Worm (Caenorhabditis elegans) whole organism, L4 larva: ENCODE results near the gene F57C7.4.

Experiments used
- ZK546.5 ChIP-seq, 2 experiments: sonication (generic microtip); optimal IDR thresholded peaks; 2 replicates each; lab custom pipeline; 2017; ENCODE audit warnings: missing biosample characterization in 2 of 2, missing genetic modification characterization in 2 of 2
- mxl-3 ChIP-seq: fragments of 200-800 bp; sonication (Bioruptor generic); optimal IDR thresholded peaks from 2 replicates; lab custom pipeline; 2018; ENCODE audit warnings: mild to moderate bottlenecking, missing genetic modification characterization, missing compliant biosample characterization
- nhr-10 ChIP-seq: fragments of 150-350 bp; optimal IDR thresholded peaks from 2 replicates; lab custom pipeline; 2014; ENCODE audit warnings: missing biosample characterization, missing genetic modification characterization
- nhr-111 ChIP-seq: fragments of 200-800 bp; sonication (Bioruptor generic); optimal IDR thresholded peaks from 2 replicates; lab custom pipeline; 2018; ENCODE audit warnings: mild to moderate bottlenecking, missing genetic modification characterization, missing compliant biosample characterization
- nhr-6 ChIP-seq: fragments of 150-350 bp; optimal IDR thresholded peaks from 2 replicates; lab custom pipeline; 2014; ENCODE audit warnings: missing biosample characterization, missing genetic modification characterization
- pqm-1 ChIP-seq: sonication (generic microtip); optimal IDR thresholded peaks from 2 replicates; lab custom pipeline; 2017; ENCODE audit warnings: missing biosample characterization, missing genetic modification characterization
- snpc-4 ChIP-seq: fragments of 150-350 bp; optimal IDR thresholded peaks from 2 replicates; lab custom pipeline; 2014; ENCODE audit warnings: missing biosample characterization, missing genetic modification characterization
- ztf-11 ChIP-seq: fragments of 150-350 bp; optimal IDR thresholded peaks from 2 replicates; lab custom pipeline; 2014; ENCODE audit warnings: missing biosample characterization, missing genetic modification characterization

DNA sequence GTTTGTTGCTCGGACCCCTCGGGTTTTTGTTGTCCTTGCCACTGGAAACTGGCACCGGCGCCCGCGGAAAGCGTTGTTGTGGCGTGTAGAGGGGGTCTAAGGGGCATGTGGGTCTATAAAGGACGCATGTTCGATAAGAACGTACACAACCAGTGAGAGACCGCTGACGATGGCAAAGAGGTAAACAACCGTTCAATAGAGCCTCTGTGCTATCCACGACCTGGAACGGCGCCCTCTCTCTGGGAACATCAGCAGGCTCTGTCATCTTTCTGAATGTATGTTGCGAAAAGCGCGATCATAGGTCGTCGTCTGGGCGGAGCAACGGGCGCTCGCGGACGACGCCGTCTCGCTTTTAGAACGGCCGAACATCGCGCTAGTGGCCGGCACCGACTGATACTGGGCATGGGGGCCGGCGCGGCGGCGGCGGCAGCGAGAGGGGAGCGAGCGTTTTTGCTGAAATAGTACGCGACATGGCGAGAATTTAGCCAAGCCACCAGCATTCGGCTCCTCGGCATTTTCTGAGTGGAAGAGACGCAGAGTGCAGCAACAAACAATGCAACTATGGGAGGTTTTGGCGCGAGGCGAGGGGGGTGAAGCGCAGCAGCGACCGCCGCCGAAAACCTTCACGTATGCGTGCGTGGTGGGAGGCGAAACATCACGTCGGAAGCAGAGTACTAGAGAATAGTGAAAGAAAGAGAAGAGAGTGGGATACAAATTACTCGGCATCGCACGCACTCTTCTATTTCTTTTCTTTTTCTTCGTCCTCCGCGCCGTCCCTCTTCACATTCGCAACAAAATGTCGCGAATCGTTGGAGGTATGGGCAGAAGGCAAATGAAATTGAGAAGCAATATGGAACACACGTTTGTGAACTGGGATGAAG lies 47.9 kb upstream of the F57C7.4 start:
- TF ChIP-seq nhr-10 (tag; lab: Kevin White, UChicago), result peak; percentile 34
- no peak for TF ChIP-seq ztf-11
- peak; percentile 85 for TF ChIP-seq mxl-3 (GFP tag; lab: Kevin White, UChicago)
- peak; percentile 64 for TF ChIP-seq pqm-1 (tag; lab: Kevin White, UChicago)
- no peak for TF ChIP-seq ZK546.5 (tag; optimal IDR thresholded peaks at IDR 0.05; lab: Kevin White, UChicago)
- no peak for TF ChIP-seq nhr-111 (GFP tag; lab: Kevin White, UChicago)
- TF ChIP-seq snpc-4, result no peak
- peak; percentile 25 for TF ChIP-seq nhr-6 (tag; lab: Kevin White, UChicago)
